Fruit fly (Drosophila melanogaster): Measurements from ENCODE around the gene sgg.
A peak's percentile ranks its signal among the peaks of the same experiment; 100 is the strongest.

sgg gene

dm6 chrX:2591315-2591999 is 42.3 kb upstream of the sgg start (continued):
- no peak for TF ChIP-seq BEAF-32 (GFP tag; optimal IDR thresholded peaks at IDR 0.05)
- peak; percentile 34; the same call in 1 of the 2 replicates for TF ChIP-seq CG3847 (GFP tag; IDR thresholded peaks at IDR 0.05)
- no peak for TF ChIP-seq gsb-n (tag; optimal IDR thresholded peaks at IDR 0.05)
- TF ChIP-seq vvl (GFP tag; IDR thresholded peaks at IDR 0.05), result no peak
- TF ChIP-seq lov (optimal IDR thresholded peaks at IDR 0.05), result no peak
- TF ChIP-seq lov (GFP tag; IDR thresholded peaks at IDR 0.05), result no peak
- TF ChIP-seq stc (GFP tag; IDR thresholded peaks at IDR 0.05), result no peak
- TF ChIP-seq CG1832 (GFP tag; optimal IDR thresholded peaks at IDR 0.05), result no peak
- 0 out of 2 replicates have a peak, but pooled peaks have one; percentile 24 for TF ChIP-seq CG14441 (GFP tag; IDR thresholded peaks at IDR 0.05)
- no peak for TF ChIP-seq MBD-R2 (GFP tag; IDR thresholded peaks at IDR 0.05)
- peak; percentile 59 for TF ChIP-seq CG7556 (GFP tag; optimal IDR thresholded peaks at IDR 0.05)
- no peak for TF ChIP-seq CG2875 (GFP tag; optimal IDR thresholded peaks at IDR 0.05)
- peak; percentile 29 for TF ChIP-seq nmo (GFP tag; optimal IDR thresholded peaks at IDR 0.05)
- peak; percentile 22 for TF ChIP-seq CG10274 (GFP tag; optimal IDR thresholded peaks at IDR 0.05)
- TF ChIP-seq Gug (GFP tag; IDR thresholded peaks at IDR 0.05), result no peak
- no peak for TF ChIP-seq CG4404 (GFP tag; IDR thresholded peaks at IDR 0.05)
- TF ChIP-seq CG9727 (GFP tag; optimal IDR thresholded peaks at IDR 0.05), result peak; percentile 57
- TF ChIP-seq CG11398 (GFP tag; optimal IDR thresholded peaks at IDR 0.05), result no peak
- TF ChIP-seq dysf (GFP tag; IDR thresholded peaks at IDR 0.05), result peak; percentile 56; the same call in 2 of the 3 replicates
- 0 out of 2 replicates have a peak, but pooled peaks have one; percentile 22 for TF ChIP-seq Adf1 (GFP tag; IDR thresholded peaks at IDR 0.05)
- TF ChIP-seq amos (GFP tag; IDR thresholded peaks at IDR 0.05; ENCODE audit: partially characterized antibody), result no peak
- no peak for TF ChIP-seq jumu (GFP tag; optimal IDR thresholded peaks at IDR 0.05)
- no peak for TF ChIP-seq H15 (GFP tag; IDR thresholded peaks at IDR 0.05)
- no peak for TF ChIP-seq CG10321 (GFP tag; IDR thresholded peaks at IDR 0.05)
- TF ChIP-seq Optix (GFP tag; IDR thresholded peaks at IDR 0.05), result no peak
- TF ChIP-seq grau (tag; optimal IDR thresholded peaks at IDR 0.05), result peak; percentile 59
- no peak for TF ChIP-seq grn (GFP tag; optimal IDR thresholded peaks at IDR 0.05)
- peak; percentile 27 for TF ChIP-seq CG15514 (GFP tag; optimal IDR thresholded peaks at IDR 0.05)
- no peak for TF ChIP-seq repo (GFP tag; optimal IDR thresholded peaks at IDR 0.05)
- peak; percentile 30 for TF ChIP-seq lilli (GFP tag; optimal IDR thresholded peaks at IDR 0.05)
- TF ChIP-seq knrl (GFP tag; IDR thresholded peaks at IDR 0.05; ENCODE audit: partially characterized antibody), result no peak
- TF ChIP-seq NK7.1 (GFP tag; optimal IDR thresholded peaks at IDR 0.05), result no peak
- no peak for TF ChIP-seq vfl (GFP tag; optimal IDR thresholded peaks at IDR 0.05)
- TF ChIP-seq HmgD (GFP tag; optimal IDR thresholded peaks at IDR 0.05), result no peak
- TF ChIP-seq lmd (GFP tag; IDR thresholded peaks at IDR 0.05), result peak; percentile 28; the same call in 1 of the 2 replicates
- no peak for TF ChIP-seq sna (GFP tag; IDR thresholded peaks at IDR 0.05; ENCODE audit: partially characterized antibody)
- peak; percentile 28 for TF ChIP-seq CG12391 (tag; optimal IDR thresholded peaks at IDR 0.05)
- no peak for TF ChIP-seq ATbp (GFP tag; optimal IDR thresholded peaks at IDR 0.05)
- TF ChIP-seq slbo (GFP tag; IDR thresholded peaks at IDR 0.05), result 0 out of 2 replicates have a peak, but pooled peaks have one; percentile 55
- 0 out of 3 replicates have a peak, but pooled peaks have one; percentile 42 for TF ChIP-seq CG11456 (GFP tag; IDR thresholded peaks at IDR 0.05)
- TF ChIP-seq CG31365 (tag; optimal IDR thresholded peaks at IDR 0.05), result no peak
- TF ChIP-seq CG43689 (GFP tag; IDR thresholded peaks at IDR 0.05), result no peak
- no peak for TF ChIP-seq CG10654 (GFP tag; optimal IDR thresholded peaks at IDR 0.05)
- TF ChIP-seq GATAe (GFP tag; conservative IDR thresholded peaks at IDR 0.05), result no peak
- no peak for TF ChIP-seq CG9876 (GFP tag; optimal IDR thresholded peaks at IDR 0.05)
- no peak for TF ChIP-seq CG13624 (GFP tag; optimal IDR thresholded peaks at IDR 0.05)
- no peak for TF ChIP-seq CG16863 (GFP tag; optimal IDR thresholded peaks at IDR 0.05)
- TF ChIP-seq hth (optimal IDR thresholded peaks at IDR 0.05), result no peak
- TF ChIP-seq Rx (GFP tag; IDR thresholded peaks at IDR 0.05), result no peak
- no peak for TF ChIP-seq pum (GFP tag; optimal IDR thresholded peaks at IDR 0.05)
- TF ChIP-seq fu2 (GFP tag; optimal IDR thresholded peaks at IDR 0.05), result peak; percentile 3

Measured in whole organism, embryonic.